Worm (Caenorhabditis elegans) whole organism, L1 larva: ENCODE measurements around the gene C14A4.12.

Experiments
- aha-1 ChIP-seq: fragments of 150-350 bp; optimal IDR thresholded peaks from 2 replicates; lab custom pipeline; 2014; ENCODE audit warnings: missing biosample characterization, missing genetic modification characterization
- dpl-1 ChIP-seq, 3 experiments: fragments of 150-350 bp in 2 of 3; sonication (generic microtip) in 1 of 3; optimal IDR thresholded peaks; 2 replicates each; lab custom pipeline; 2014 to 2017; ENCODE audit warnings: missing biosample characterization in 3 of 3, missing genetic modification characterization in 3 of 3, missing genetic modification reagents in 3 of 3
- elt-3 ChIP-seq, 6 experiments: fragments of 150-350 bp in 1 of 6; sonication (generic microtip); optimal IDR thresholded peaks; 2 replicates each; lab custom pipeline; 2017 to 2018; ENCODE audit warnings: missing biosample characterization in 6 of 6, missing genetic modification characterization in 6 of 6, inconsistent platforms in 1 of 6
- isw-1 ChIP-seq: fragments of 200-800 bp; sonication (Bioruptor generic); IDR thresholded peaks from 2 replicates; pipeline ENCODE4 v1.3.6; 2022; ENCODE audit warnings: missing genetic modification characterization, missing compliant biosample characterization
- mep-1 ChIP-seq: fragments of 150-350 bp; optimal IDR thresholded peaks from 2 replicates; lab custom pipeline; 2014; ENCODE audit warnings: missing biosample characterization, missing genetic modification characterization
- nhr-11 ChIP-seq: fragments of 150-350 bp; optimal IDR thresholded peaks from 2 replicates; lab custom pipeline; 2014; ENCODE audit warnings: missing biosample characterization, missing genetic modification characterization
- nhr-237 ChIP-seq: fragments of 150-350 bp; optimal IDR thresholded peaks from 2 replicates; lab custom pipeline; 2014; ENCODE audit warnings: missing biosample characterization, missing genetic modification characterization
- rnt-1 ChIP-seq: sonication (generic microtip); optimal IDR thresholded peaks from 2 replicates; lab custom pipeline; 2016; ENCODE audit warnings: mild to moderate bottlenecking, missing genetic modification characterization, moderate library complexity, missing compliant biosample characterization
- snpc-4 ChIP-seq: fragments of 150-350 bp; optimal IDR thresholded peaks from 2 replicates; lab custom pipeline; 2014; ENCODE audit warnings: missing biosample characterization, missing genetic modification characterization
- unc-62 ChIP-seq: fragments of 150-350 bp; optimal IDR thresholded peaks from 2 replicates; lab custom pipeline; 2014; ENCODE audit warnings: missing biosample characterization, missing genetic modification reagents, missing genetic modification characterization
- ztf-11 ChIP-seq, 2 experiments: sonication (generic microtip); optimal IDR thresholded peaks; 2 replicates each; lab custom pipeline; 2016 to 2017; ENCODE audit warnings: missing genetic modification characterization in 2 of 2, missing biosample characterization in 1 of 2, missing compliant biosample characterization in 1 of 2

ce11 chrII:10584036-10584435 is 28.8 kb upstream of the C14A4.12 start, which contains the start of gene algn-9:
- TF ChIP-seq ztf-11 (tag; optimal IDR thresholded peaks at IDR 0.05; lab: Kevin White, UChicago) (no peak), rnt-1 (tag; lab: Kevin White, UChicago) (no peak), aha-1 (tag; lab: Kevin White, UChicago) (no peak), elt-3 (tag; optimal IDR thresholded peaks at IDR 0.05; lab: Kevin White, UChicago) (no peak), isw-1 (GFP tag; lab: Robert Waterston, UW) (no peak), nhr-11 (tag; lab: Kevin White, UChicago) (no peak), nhr-237 (no peak), dpl-1 (GFP tag; optimal IDR thresholded peaks at IDR 0.05; lab: Kevin White, UChicago) (no peak), mep-1 (tag; lab: Kevin White, UChicago) (no peak), snpc-4 (tag; lab: Kevin White, UChicago) (no peak), unc-62 (GFP tag; lab: Kevin White, UChicago) (no peak)
